Worm (Caenorhabditis elegans): ENCODE results near the gene rps-4.

rps-4 gene

DNA sequence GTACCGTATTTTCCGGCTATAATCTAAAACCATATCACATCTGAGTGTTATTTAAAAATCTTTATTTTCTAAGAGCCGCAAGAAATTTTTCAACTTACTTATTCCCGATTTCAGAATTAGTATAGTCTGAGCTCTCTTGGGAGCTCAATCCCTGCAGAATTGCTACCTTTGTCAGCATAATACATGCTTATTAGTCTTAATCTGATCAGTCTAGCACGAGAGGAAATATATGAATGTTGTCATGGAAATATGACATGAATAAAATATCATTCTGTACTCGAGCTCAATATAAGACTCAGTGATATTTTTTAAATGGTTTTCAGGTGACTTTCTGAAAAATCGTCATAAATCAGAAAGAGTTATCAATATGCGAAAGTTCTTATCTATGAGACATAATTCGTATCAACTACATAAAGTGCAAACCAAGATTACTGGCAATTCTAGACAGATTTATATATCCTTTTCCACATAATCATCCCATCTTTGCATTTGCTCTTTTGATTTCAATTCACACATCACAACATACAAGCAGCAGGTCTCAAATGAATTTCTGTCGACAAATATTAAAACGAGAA is 39.0 kb downstream of the rps-4 start:
- TF ChIP-seq ces-1 (GFP tag; optimal IDR thresholded peaks at IDR 0.05) (no peak), elt-3 (tag; optimal IDR thresholded peaks at IDR 0.05) (no peak), ham-2 (GFP tag; optimal IDR thresholded peaks at IDR 0.05) (no peak), unc-62 (GFP tag; optimal IDR thresholded peaks at IDR 0.05) (no peak), mls-2 (tag; optimal IDR thresholded peaks at IDR 0.05) (no peak), mep-1 (tag; optimal IDR thresholded peaks at IDR 0.05) (no peak), mab-5 (tag; optimal IDR thresholded peaks at IDR 0.05) (no peak), snpc-4 (tag; optimal IDR thresholded peaks at IDR 0.05) (no peak), lsy-2 (tag; optimal IDR thresholded peaks at IDR 0.05) (no peak), ceh-39 (tag; optimal IDR thresholded peaks at IDR 0.05) (no peak), nhr-12 (tag; optimal IDR thresholded peaks at IDR 0.05) (no peak), drap-1 (GFP tag; optimal IDR thresholded peaks at IDR 0.05) (no peak), sem-2 (GFP tag; optimal IDR thresholded peaks at IDR 0.05) (no peak)

DNA sequence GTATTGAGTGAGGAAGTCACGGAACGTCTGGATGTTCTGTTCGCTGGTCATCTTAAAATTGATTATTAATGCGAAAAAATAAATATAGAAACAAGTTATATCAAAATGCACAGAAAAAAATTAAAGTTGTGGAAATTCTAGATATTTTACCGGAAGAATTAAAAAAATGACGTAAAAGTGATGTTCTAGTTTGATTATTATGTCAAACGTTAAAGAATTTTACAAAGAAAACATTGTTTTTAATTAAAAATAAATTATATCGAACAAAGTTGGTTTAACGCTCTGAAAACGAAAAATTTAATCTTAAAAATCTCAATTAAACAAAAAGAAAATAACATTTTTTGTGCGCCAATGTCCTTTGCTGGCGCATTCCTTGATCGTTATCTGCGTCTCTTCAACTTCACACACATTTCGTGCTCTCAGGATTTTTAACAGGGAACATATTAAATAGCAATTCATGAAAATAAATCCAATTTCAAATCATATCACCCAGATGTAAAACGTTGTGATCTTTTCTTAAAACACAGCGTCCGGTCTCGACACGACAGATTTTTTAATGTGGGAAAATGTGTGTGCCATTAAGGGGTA is 39.8 kb downstream of the rps-4 start, which contains the start of gene tin-9.1:
Gene tin-9.1 (minus strand): TSS at position 51 of the 588 bp plus-strand sequence.
- TF ChIP-seq ces-1 (GFP tag; optimal IDR thresholded peaks at IDR 0.05) (peak; percentile 62), flh-1 (GFP tag; optimal IDR thresholded peaks at IDR 0.05) (no peak), tbx-8 (GFP tag; optimal IDR thresholded peaks at IDR 0.05) (no peak), mep-1 (tag; optimal IDR thresholded peaks at IDR 0.05) (peak; percentile 45), hlh-1 (tag; optimal IDR thresholded peaks at IDR 0.05) (no peak), lin-32 (GFP tag; optimal IDR thresholded peaks at IDR 0.05) (no peak), elt-1 (tag; optimal IDR thresholded peaks at IDR 0.05; ENCODE audit: borderline replicate concordance, insufficient read depth) (no peak), unc-39 (tag; optimal IDR thresholded peaks at IDR 0.05) (no peak), nhr-28 (tag; optimal IDR thresholded peaks at IDR 0.05) (no peak), sem-2 (GFP tag; optimal IDR thresholded peaks at IDR 0.05) (no peak), ceh-39 (tag; optimal IDR thresholded peaks at IDR 0.05) (no peak), ztf-11 (tag; optimal IDR thresholded peaks at IDR 0.05) (no peak), nhr-237 (tag; optimal IDR thresholded peaks at IDR 0.05) (no peak), pha-4 (tag; optimal IDR thresholded peaks at IDR 0.05) (peak; percentile 26), unc-62 (GFP tag; optimal IDR thresholded peaks at IDR 0.05) (no peak), lin-13 (tag; optimal IDR thresholded peaks at IDR 0.05) (peak; percentile 19), lsy-2 (tag; optimal IDR thresholded peaks at IDR 0.05) (peak; percentile 69)

DNA sequence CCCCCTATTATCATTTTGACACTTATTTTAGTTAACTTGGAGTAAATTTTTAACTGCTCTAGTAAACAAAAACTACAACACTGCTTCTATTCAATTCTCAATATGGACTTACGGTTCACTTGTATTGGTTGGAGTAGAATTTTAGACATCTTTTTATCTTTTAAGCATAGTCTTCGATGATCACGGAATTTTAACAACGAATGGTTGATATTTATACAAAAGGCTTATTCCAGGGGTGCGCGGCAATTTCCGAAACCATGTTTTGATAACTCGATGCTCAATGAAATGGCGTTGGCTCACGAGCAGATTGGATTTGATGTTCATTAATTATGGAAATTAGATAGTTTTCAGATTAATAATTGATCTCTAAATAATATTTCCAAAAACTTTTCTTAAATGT is 41.1 kb downstream of the rps-4 start:
- TF ChIP-seq lsy-2 (tag; optimal IDR thresholded peaks at IDR 0.05) (no peak), sem-2 (GFP tag; optimal IDR thresholded peaks at IDR 0.05) (no peak), nhr-12 (tag; optimal IDR thresholded peaks at IDR 0.05) (no peak), nhr-28 (tag; optimal IDR thresholded peaks at IDR 0.05) (no peak), nhr-2 (tag; optimal IDR thresholded peaks at IDR 0.05) (no peak), unc-62 (GFP tag; optimal IDR thresholded peaks at IDR 0.05) (no peak), elt-1 (tag; optimal IDR thresholded peaks at IDR 0.05; ENCODE audit: borderline replicate concordance, insufficient read depth) (no peak), nhr-237 (tag; optimal IDR thresholded peaks at IDR 0.05) (no peak), nhr-76 (tag; optimal IDR thresholded peaks at IDR 0.05) (no peak), elt-3 (tag; optimal IDR thresholded peaks at IDR 0.05) (no peak), hlh-1 (tag; optimal IDR thresholded peaks at IDR 0.05) (no peak), unc-120 (tag; optimal IDR thresholded peaks at IDR 0.05; ENCODE audit: poor library complexity, severe bottlenecking) (no peak)

DNA sequence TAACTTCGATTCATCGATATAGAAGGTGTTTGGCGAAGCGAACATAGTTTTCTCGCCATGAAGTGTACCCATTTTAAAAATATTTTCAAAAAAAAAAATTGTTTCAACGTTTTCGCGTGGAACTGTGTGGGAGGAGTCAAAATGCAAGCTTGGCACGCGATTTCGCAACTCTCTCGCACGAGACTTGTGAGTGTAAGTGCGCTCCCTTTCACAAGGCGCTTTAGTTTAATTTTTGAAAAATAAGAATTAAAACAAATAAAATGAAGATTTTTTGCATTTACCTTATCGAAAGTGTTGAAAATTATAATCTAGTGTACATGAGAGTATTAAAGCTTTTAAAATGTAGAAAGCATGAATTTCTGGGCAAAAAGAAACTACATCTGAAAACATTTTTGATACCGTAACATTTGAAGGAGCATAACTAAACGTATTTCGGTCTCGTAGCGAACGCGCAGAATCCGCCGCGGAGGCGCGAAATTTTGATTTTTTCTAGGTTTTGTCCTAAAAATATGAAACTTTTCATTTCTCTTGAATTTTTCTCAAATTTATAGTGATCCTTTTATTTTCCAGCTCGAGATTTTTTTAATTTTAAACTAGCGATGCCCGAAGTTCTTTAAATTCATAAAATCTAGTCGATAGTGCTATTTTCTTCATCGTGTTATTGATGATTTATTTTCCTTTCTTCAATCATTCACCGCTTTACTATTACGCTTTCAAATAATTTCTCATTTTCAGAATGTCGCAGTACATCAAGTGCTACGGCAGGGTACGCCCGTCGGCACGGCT is 44.8 kb downstream of the rps-4 start, which contains the start of the genes cogc-2 and klp-18:
Gene cogc-2 (minus strand): TSS at position 105 of the 786 bp plus-strand sequence.
Gene klp-18 (plus strand): TSS at position 736 of the 786 bp plus-strand sequence.
- TF ChIP-seq bed-3 (GFP tag; optimal IDR thresholded peaks at IDR 0.05) (peak; percentile 78), ces-1 (GFP tag; optimal IDR thresholded peaks at IDR 0.05) (peak; percentile 67), elt-1 (tag; optimal IDR thresholded peaks at IDR 0.05; ENCODE audit: borderline replicate concordance, insufficient read depth) (peak; percentile 45), sptf-1 (tag; optimal IDR thresholded peaks at IDR 0.05) (peak; percentile 86), nhr-12 (tag; optimal IDR thresholded peaks at IDR 0.05) (no peak), M03D4.4 (tag; optimal IDR thresholded peaks at IDR 0.05) (peak; percentile 69), unc-62 (GFP tag; optimal IDR thresholded peaks at IDR 0.05) (no peak), lsy-2 (tag; optimal IDR thresholded peaks at IDR 0.05) (peak; percentile 75), cnd-1 (tag; optimal IDR thresholded peaks at IDR 0.05) (peak; percentile 5), ztf-11 (tag; optimal IDR thresholded peaks at IDR 0.05) (peak; percentile 65), snpc-4 (tag; optimal IDR thresholded peaks at IDR 0.05) (no peak), unc-39 (tag; optimal IDR thresholded peaks at IDR 0.05) (peak; percentile 24), ham-2 (GFP tag; optimal IDR thresholded peaks at IDR 0.05) (peak; percentile 7), blmp-1 (tag; optimal IDR thresholded peaks at IDR 0.05) (peak; percentile 60), unc-120 (tag; optimal IDR thresholded peaks at IDR 0.05; ENCODE audit: poor library complexity, severe bottlenecking) (peak; percentile 46), nhr-2 (tag; optimal IDR thresholded peaks at IDR 0.05) (peak; percentile 43), ceh-43 (GFP tag; optimal IDR thresholded peaks at IDR 0.05) (peak; percentile 61), lin-32 (GFP tag; optimal IDR thresholded peaks at IDR 0.05) (peak; percentile 19), drap-1 (GFP tag; optimal IDR thresholded peaks at IDR 0.05) (peak; percentile 75), ceh-83 (GFP tag; optimal IDR thresholded peaks at IDR 0.05) (no peak), sem-2 (GFP tag; optimal IDR thresholded peaks at IDR 0.05) (peak; percentile 21), zip-8 (tag; optimal IDR thresholded peaks at IDR 0.05) (no peak), tbx-8 (GFP tag; optimal IDR thresholded peaks at IDR 0.05) (no peak), mls-2 (tag; optimal IDR thresholded peaks at IDR 0.05) (peak; percentile 75), lin-13 (tag; optimal IDR thresholded peaks at IDR 0.05) (peak; percentile 49), hlh-1 (tag; optimal IDR thresholded peaks at IDR 0.05) (peak; percentile 73), elt-3 (tag; optimal IDR thresholded peaks at IDR 0.05) (no peak), nhr-28 (tag; optimal IDR thresholded peaks at IDR 0.05) (no peak), mab-5 (tag; optimal IDR thresholded peaks at IDR 0.05) (peak; percentile 60), pha-4 (tag; optimal IDR thresholded peaks at IDR 0.05) (peak; percentile 44), nhr-237 (tag; optimal IDR thresholded peaks at IDR 0.05) (peak; percentile 84), flh-1 (GFP tag; optimal IDR thresholded peaks at IDR 0.05) (no peak), nhr-76 (tag; optimal IDR thresholded peaks at IDR 0.05) (peak; percentile 57), ceh-39 (tag; optimal IDR thresholded peaks at IDR 0.05) (peak; percentile 24)

Measured in whole organism, mixed stage, embryonic.